Worm (Caenorhabditis elegans): ENCODE measurements around the gene parg-1.

Gene parg-1

ce11 chrIV:8718153-8718552 lies 27.9 kb upstream of the parg-1 start, which contains the start of gene H23L24.1:
Gene H23L24.1 (plus strand): TSS chrIV:8718453.
- no peak for TF ChIP-seq mab-5 (tag; optimal IDR thresholded peaks at IDR 0.05)
- TF ChIP-seq pha-4 (tag; optimal IDR thresholded peaks at IDR 0.05) = no peak

DNA sequence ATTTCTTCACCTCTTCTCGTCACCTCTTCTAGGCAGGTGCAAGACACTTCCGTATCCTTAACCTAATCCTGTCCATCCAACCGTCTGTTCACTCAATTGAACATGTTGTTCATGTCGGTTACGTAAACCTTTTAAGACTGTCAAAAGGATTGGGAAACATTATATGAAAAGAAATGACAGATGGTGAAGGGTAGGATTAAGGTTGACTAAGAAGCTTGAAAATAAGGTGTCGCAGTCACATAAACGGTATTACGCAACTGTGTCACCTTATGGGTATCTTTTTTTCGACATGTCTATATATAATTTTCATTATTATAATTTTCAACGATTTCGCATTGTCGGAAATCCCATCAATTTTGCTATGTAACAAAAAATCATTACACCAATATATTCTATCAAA lies 23.3 kb upstream of the parg-1 start:
- no peak for TF ChIP-seq lin-32 (GFP tag; optimal IDR thresholded peaks at IDR 0.05)
- no peak for TF ChIP-seq lin-13 (tag; optimal IDR thresholded peaks at IDR 0.05)
- no peak for TF ChIP-seq unc-39 (tag; optimal IDR thresholded peaks at IDR 0.05)
- no peak for TF ChIP-seq unc-120 (tag; optimal IDR thresholded peaks at IDR 0.05; ENCODE audit: poor library complexity, severe bottlenecking)
- TF ChIP-seq snpc-4 (tag; optimal IDR thresholded peaks at IDR 0.05) = no peak
- TF ChIP-seq sptf-1 (tag; optimal IDR thresholded peaks at IDR 0.05) = no peak
- TF ChIP-seq M03D4.4 (tag; optimal IDR thresholded peaks at IDR 0.05) = no peak
- no peak for TF ChIP-seq nhr-12 (tag; optimal IDR thresholded peaks at IDR 0.05)
- TF ChIP-seq mls-2 (tag; optimal IDR thresholded peaks at IDR 0.05) = no peak
- TF ChIP-seq pha-4 (tag; optimal IDR thresholded peaks at IDR 0.05) = no peak
- TF ChIP-seq nhr-237 (tag; optimal IDR thresholded peaks at IDR 0.05) = no peak
- no peak for TF ChIP-seq tbx-8 (GFP tag; optimal IDR thresholded peaks at IDR 0.05)
- TF ChIP-seq bed-3 (GFP tag; optimal IDR thresholded peaks at IDR 0.05) = no peak
- TF ChIP-seq nhr-2 (tag; optimal IDR thresholded peaks at IDR 0.05) = peak; percentile 79
- TF ChIP-seq ces-1 (GFP tag; optimal IDR thresholded peaks at IDR 0.05) = peak; percentile 35
- TF ChIP-seq hlh-1 (tag; optimal IDR thresholded peaks at IDR 0.05) = no peak
- TF ChIP-seq cnd-1 (tag; optimal IDR thresholded peaks at IDR 0.05) = peak; percentile 87
- TF ChIP-seq mab-5 (tag; optimal IDR thresholded peaks at IDR 0.05) = no peak
- TF ChIP-seq sem-2 (GFP tag; optimal IDR thresholded peaks at IDR 0.05) = no peak
- no peak for TF ChIP-seq ceh-83 (GFP tag; optimal IDR thresholded peaks at IDR 0.05)
- no peak for TF ChIP-seq nhr-76 (tag; optimal IDR thresholded peaks at IDR 0.05)
- TF ChIP-seq ceh-43 (GFP tag; optimal IDR thresholded peaks at IDR 0.05) = no peak
- no peak for TF ChIP-seq blmp-1 (tag; optimal IDR thresholded peaks at IDR 0.05)
- TF ChIP-seq lsy-2 (tag; optimal IDR thresholded peaks at IDR 0.05) = no peak
- no peak for TF ChIP-seq nhr-28 (tag; optimal IDR thresholded peaks at IDR 0.05)
- no peak for TF ChIP-seq elt-3 (tag; optimal IDR thresholded peaks at IDR 0.05)
- no peak for TF ChIP-seq flh-1 (GFP tag; optimal IDR thresholded peaks at IDR 0.05)
- no peak for TF ChIP-seq unc-62 (GFP tag; optimal IDR thresholded peaks at IDR 0.05)
- TF ChIP-seq zip-8 (tag; optimal IDR thresholded peaks at IDR 0.05) = peak; percentile 51
- TF ChIP-seq mep-1 (tag; optimal IDR thresholded peaks at IDR 0.05) = no peak
- TF ChIP-seq drap-1 (GFP tag; optimal IDR thresholded peaks at IDR 0.05) = no peak
- TF ChIP-seq ham-2 (GFP tag; optimal IDR thresholded peaks at IDR 0.05) = no peak
- no peak for TF ChIP-seq ceh-39 (tag; optimal IDR thresholded peaks at IDR 0.05)
- TF ChIP-seq elt-1 (tag; optimal IDR thresholded peaks at IDR 0.05; ENCODE audit: borderline replicate concordance, insufficient read depth) = no peak

- TF ChIP-seq ceh-83 (GFP tag; optimal IDR thresholded peaks at IDR 0.05) (no peak), mls-2 (tag; optimal IDR thresholded peaks at IDR 0.05) (no peak), bed-3 (GFP tag; optimal IDR thresholded peaks at IDR 0.05) (no peak), snpc-4 (tag; optimal IDR thresholded peaks at IDR 0.05) (no peak), flh-1 (GFP tag; optimal IDR thresholded peaks at IDR 0.05) (no peak), blmp-1 (tag; optimal IDR thresholded peaks at IDR 0.05) (no peak), mab-5 (tag; optimal IDR thresholded peaks at IDR 0.05) (no peak), hlh-1 (tag; optimal IDR thresholded peaks at IDR 0.05) (no peak), unc-62 (GFP tag; optimal IDR thresholded peaks at IDR 0.05) (no peak)
Observed at ce11 chrIV:8723720-8724119, 22.3 kb upstream of the parg-1 start, which contains the start of gene F21D5.9. Gene F21D5.9 (plus strand): TSS chrIV:8724020.

- TF ChIP-seq sem-2 (GFP tag; optimal IDR thresholded peaks at IDR 0.05) (no peak), tbx-8 (GFP tag; optimal IDR thresholded peaks at IDR 0.05) (no peak), drap-1 (GFP tag; optimal IDR thresholded peaks at IDR 0.05) (no peak), elt-3 (tag; optimal IDR thresholded peaks at IDR 0.05) (no peak), mls-2 (tag; optimal IDR thresholded peaks at IDR 0.05) (no peak), pha-4 (tag; optimal IDR thresholded peaks at IDR 0.05) (no peak), nhr-237 (tag; optimal IDR thresholded peaks at IDR 0.05) (no peak), ham-2 (GFP tag; optimal IDR thresholded peaks at IDR 0.05) (no peak), hlh-1 (tag; optimal IDR thresholded peaks at IDR 0.05) (no peak), unc-120 (tag; optimal IDR thresholded peaks at IDR 0.05; ENCODE audit: poor library complexity, severe bottlenecking) (no peak)
Observed at ce11 chrIV:8724907-8725306, 21.1 kb upstream of the parg-1 start.

Measured in whole organism, mixed stage, embryonic.